Fruit fly (Drosophila melanogaster) whole organism, adult: ENCODE measurements around the gene CG33181.

Source experiments
- CG11617 ChIP-seq: fragments of 200-800 bp; sonication (Bioruptor generic); optimal IDR thresholded peaks from 2 replicates; lab custom pipeline; 2017; ENCODE audit warnings: mild to moderate bottlenecking, missing biosample characterization, missing genetic modification reagents, missing genetic modification characterization
- CG12768 ChIP-seq: fragments of 200-800 bp; sonication (Bioruptor generic); optimal IDR thresholded peaks from 2 replicates; lab custom pipeline; 2017; ENCODE audit warnings: missing biosample characterization, missing genetic modification characterization, mild to moderate bottlenecking, moderate library complexity, missing genetic modification reagents
- CG1620 ChIP-seq: fragments of 200-800 bp; sonication (Bioruptor generic); optimal IDR thresholded peaks from 2 replicates; lab custom pipeline; 2016; ENCODE audit warnings: missing biosample characterization, missing genetic modification characterization
- CG33017 ChIP-seq: fragments of 200-800 bp; sonication (Bioruptor generic); optimal IDR thresholded peaks from 2 replicates; lab custom pipeline; 2018; ENCODE audit warnings: missing biosample characterization, mild to moderate bottlenecking, missing genetic modification characterization, moderate library complexity

dm6 chrX:8442912-8443311 lies 46.2 kb upstream of the CG33181 start:
- TF ChIP-seq CG11617 (no peak), CG12768 (no peak), CG1620 (GFP tag; lab: Kevin White, UChicago) (no peak), CG33017 (tag; lab: Kevin White, UChicago) (no peak)
